Worm (Caenorhabditis elegans): ENCODE measurements around the gene srsx-25.

DNA sequence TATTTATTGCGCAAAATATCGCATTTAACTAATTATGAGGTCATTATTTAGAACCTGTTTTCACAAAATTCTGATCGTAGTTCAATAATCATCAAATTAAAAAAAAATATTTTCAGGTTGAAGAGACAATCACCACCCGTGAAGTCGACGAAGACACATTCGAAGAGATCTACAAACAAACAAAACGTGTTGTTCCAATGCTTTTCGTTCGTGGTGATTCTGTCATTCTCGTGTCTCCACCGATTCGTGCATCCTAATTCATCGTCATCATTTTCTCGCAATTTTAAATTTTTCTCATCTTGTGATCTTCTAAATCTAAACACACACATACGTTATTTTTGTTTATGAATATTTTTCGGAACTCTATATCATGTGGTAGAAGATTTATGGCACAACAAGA, 23.8 kb downstream of the srsx-25 start:
- TF ChIP-seq ama-1 (optimal IDR thresholded peaks at IDR 0.05) (peak; percentile 44), F13H6.1 (tag; optimal IDR thresholded peaks at IDR 0.05) (no peak), nhr-25 (tag; optimal IDR thresholded peaks at IDR 0.05) (peak; percentile 48), skn-1 (tag; optimal IDR thresholded peaks at IDR 0.05) (no peak), nhr-12 (tag; optimal IDR thresholded peaks at IDR 0.05) (no peak)

Data from whole organism, L2 larva.